Worm (Caenorhabditis elegans): ENCODE data around the gene ZK856.7.
A peak's percentile ranks its signal among the peaks of the same experiment; 100 is the strongest.

The ZK856.7 gene

DNA sequence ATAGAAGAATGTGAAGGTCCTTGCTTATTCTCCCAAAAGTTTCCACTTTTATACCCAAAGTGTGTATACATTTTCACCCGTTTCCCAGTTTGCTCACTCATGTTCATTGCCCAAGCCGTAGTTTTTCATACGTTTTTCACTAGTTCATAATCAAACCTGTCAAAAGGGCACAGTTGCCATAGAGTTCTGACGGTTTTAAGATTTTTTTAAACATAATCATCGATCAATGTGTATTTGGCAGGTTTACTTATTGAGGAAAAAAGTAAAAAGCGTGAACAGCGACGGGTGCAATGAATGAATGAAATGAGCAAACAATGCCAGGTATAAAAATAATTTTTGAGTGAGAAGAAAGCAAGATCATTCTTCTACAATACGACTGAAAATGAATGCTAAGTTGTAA lies 19.4 kb downstream of the ZK856.7 start, which contains the start of the genes fipr-5 and fipr-9:
fipr-5 (minus strand) TSS at position 101 of the 400 bp plus-strand sequence.
fipr-9 (plus strand) TSS at position 346 of the 400 bp plus-strand sequence.
- TF ChIP-seq B0336.3 (GFP tag; IDR thresholded peaks at IDR 0.05) (no peak), F37B4.10 (GFP tag; IDR thresholded peaks at IDR 0.05) (no peak), ZK185.1 (tag; optimal IDR thresholded peaks at IDR 0.05; ENCODE audit: poor library complexity, severe bottlenecking) (no peak), Y53G8AR.9 (GFP tag; conservative IDR thresholded peaks at IDR 0.05) (no peak), nhr-80 (tag; optimal IDR thresholded peaks at IDR 0.05) (no peak), sdz-38 (tag; optimal IDR thresholded peaks at IDR 0.05) (no peak), lin-40 (tag; optimal IDR thresholded peaks at IDR 0.05) (no peak), cebp-2 (GFP tag; IDR thresholded peaks at IDR 0.05) (no peak), ama-1 (optimal IDR thresholded peaks at IDR 0.05) (no peak), ama-1 (GFP tag; optimal IDR thresholded peaks at IDR 0.05) (no peak), mel-28 (tag; optimal IDR thresholded peaks at IDR 0.05; ENCODE audit: borderline replicate concordance) (no peak), snpc-1.1 (tag; optimal IDR thresholded peaks at IDR 0.05; ENCODE audit: insufficient read depth) (no peak), ztf-3 (GFP tag; optimal IDR thresholded peaks at IDR 0.05) (no peak), madf-6 (GFP tag; IDR thresholded peaks at IDR 0.05) (no peak), egl-44 (GFP tag; IDR thresholded peaks at IDR 0.05) (no peak), hsf-1 (GFP tag; IDR thresholded peaks at IDR 0.05) (no peak), efl-1 (GFP tag; optimal IDR thresholded peaks at IDR 0.05) (no peak), ztf-26 (tag; optimal IDR thresholded peaks at IDR 0.05) (no peak), lag-1 (GFP tag; IDR thresholded peaks at IDR 0.05) (no peak), rcor-1 (GFP tag; IDR thresholded peaks at IDR 0.05) (no peak), sea-2 (GFP tag; IDR thresholded peaks at IDR 0.05) (no peak)

ce11 chrV:10222007-10222406 lies 20.1 kb downstream of the ZK856.7 start, which contains the start of gene C12D8.20:
Gene C12D8.20, plus strand, starts transcription at chrV:10222307.
- no peak for TF ChIP-seq dpl-1 (GFP tag; optimal IDR thresholded peaks at IDR 0.05)
- no peak for TF ChIP-seq rpc-1 (optimal IDR thresholded peaks at IDR 0.05)
- TF ChIP-seq rpc-1 (tag; optimal IDR thresholded peaks at IDR 0.05): no peak
- TF ChIP-seq F10E7.11 (tag; optimal IDR thresholded peaks at IDR 0.05): no peak
- no peak for TF ChIP-seq D2030.7 (GFP tag; IDR thresholded peaks at IDR 0.05)
- no peak for TF ChIP-seq madf-8 (GFP tag; conservative IDR thresholded peaks at IDR 0.05)
- no peak for TF ChIP-seq cebp-1 (GFP tag; IDR thresholded peaks at IDR 0.05)
- TF ChIP-seq cebp-1 (tag; optimal IDR thresholded peaks at IDR 0.05): no peak
- no peak for TF ChIP-seq Y53F4B.3 (GFP tag; IDR thresholded peaks at IDR 0.05)
- TF ChIP-seq snpc-1.1 (tag; optimal IDR thresholded peaks at IDR 0.05; ENCODE audit: insufficient read depth): no peak
- no peak for TF ChIP-seq ztf-6 (GFP tag; IDR thresholded peaks at IDR 0.05)

- TF ChIP-seq nhr-80 (tag; optimal IDR thresholded peaks at IDR 0.05) (peak; percentile 62), D2030.7 (GFP tag; IDR thresholded peaks at IDR 0.05) (no peak)
Measured at ce11 chrV:10224619-10225018, 22.7 kb downstream of the ZK856.7 start.

ce11 chrV:10225610-10226009 lies 23.7 kb downstream of the ZK856.7 start, which contains the start of gene daf-36:
Gene daf-36, minus strand, starts transcription at chrV:10225710.
- TF ChIP-seq nhr-80 (tag; optimal IDR thresholded peaks at IDR 0.05) (peak; percentile 45), F52B5.7 (tag; optimal IDR thresholded peaks at IDR 0.05) (no peak)

DNA sequence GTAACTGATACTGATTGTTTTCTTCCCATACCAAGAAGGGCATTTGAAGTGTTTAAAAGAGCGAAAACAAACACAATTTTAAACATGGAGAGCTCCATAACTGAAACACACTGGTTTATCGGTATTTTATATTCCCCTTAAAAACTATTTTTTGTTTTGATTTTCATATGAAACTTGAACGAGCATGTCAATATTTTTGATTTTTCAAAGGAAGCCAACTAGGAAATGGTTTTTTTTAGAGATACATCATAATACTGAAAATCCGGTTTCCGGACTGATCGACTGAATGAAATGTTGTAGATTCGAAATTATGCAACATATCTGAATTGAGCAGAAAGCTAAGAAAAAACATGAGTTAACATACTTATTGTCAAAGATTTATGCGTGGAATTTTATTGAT lies 25.4 kb downstream of the ZK856.7 start, which contains the start of gene ttr-19:
ttr-19 (minus strand) TSS at position 101 of the 400 bp plus-strand sequence.
- TF ChIP-seq F10E7.11 (tag; optimal IDR thresholded peaks at IDR 0.05) (no peak), madf-10 (tag; optimal IDR thresholded peaks at IDR 0.05) (no peak), ets-4 (GFP tag; optimal IDR thresholded peaks at IDR 0.05) (no peak), hlh-26 (GFP tag; conservative IDR thresholded peaks at IDR 0.05) (no peak), C06A6.2 (GFP tag; conservative IDR thresholded peaks at IDR 0.05) (no peak), him-1 (tag; optimal IDR thresholded peaks at IDR 0.05) (no peak)
